Fruit fly (Drosophila melanogaster) whole organism, prepupa: Measurements from ENCODE around the gene CG1116.

ENCODE experiments used
- Blimp-1 ChIP-seq: fragments of 200-800 bp; sonication (Bioruptor generic); optimal IDR thresholded peaks from 3 replicates; lab custom pipeline; 2017; ENCODE audit warnings: missing biosample characterization, missing genetic modification characterization, mild to moderate bottlenecking, moderate library complexity, missing genetic modification reagents
- CG10631 ChIP-seq: fragments of 200-800 bp; sonication (Bioruptor generic); optimal IDR thresholded peaks from 2 replicates; lab custom pipeline; 2016; ENCODE audit warnings: missing biosample characterization, missing genetic modification characterization
- CG10669 ChIP-seq: fragments of 200-800 bp; sonication (Bioruptor generic); optimal IDR thresholded peaks from 3 replicates; lab custom pipeline; 2018; ENCODE audit warnings: missing biosample characterization, mild to moderate bottlenecking, missing genetic modification characterization, moderate library complexity
- CG11294 ChIP-seq: fragments of 200-800 bp; sonication (Bioruptor generic); IDR thresholded peaks from 2 replicates; pipeline ENCODE4 v1.3.6; 2022; ENCODE audit warnings: missing biosample characterization, missing genetic modification characterization
- CG11762 ChIP-seq: fragments of 200-800 bp; sonication (Bioruptor generic); optimal IDR thresholded peaks from 3 replicates; lab custom pipeline; 2016; ENCODE audit warnings: missing biosample characterization, missing genetic modification characterization; ENCODE audit not compliant: insufficient read depth
- CG11902 ChIP-seq: fragments of 200-800 bp; sonication (Bioruptor generic); optimal IDR thresholded peaks from 3 replicates; lab custom pipeline; 2016; ENCODE audit warnings: missing biosample characterization, missing genetic modification characterization
- CG16779 ChIP-seq: fragments of 200-800 bp; sonication (Bioruptor generic); optimal IDR thresholded peaks from 3 replicates; lab custom pipeline; 2017; ENCODE audit warnings: missing biosample characterization, mild to moderate bottlenecking, missing genetic modification characterization
- CG31627 ChIP-seq: fragments of 200-800 bp; sonication (Bioruptor generic); optimal IDR thresholded peaks from 3 replicates; lab custom pipeline; 2016; ENCODE audit warnings: missing biosample characterization, missing genetic modification characterization
- CG32006 ChIP-seq: fragments of 200-800 bp; sonication (Bioruptor generic); optimal IDR thresholded peaks from 3 replicates; lab custom pipeline; 2017; ENCODE audit warnings: missing biosample characterization, mild to moderate bottlenecking, missing genetic modification characterization
- CG34406 ChIP-seq: fragments of 200-800 bp; sonication (Bioruptor generic); optimal IDR thresholded peaks from 3 replicates; lab custom pipeline; 2016; ENCODE audit warnings: missing biosample characterization, missing genetic modification characterization
- CG3919 ChIP-seq: fragments of 200-800 bp; sonication (Bioruptor generic); optimal IDR thresholded peaks from 3 replicates; lab custom pipeline; 2016; ENCODE audit warnings: missing biosample characterization, missing genetic modification characterization
- CG4318 ChIP-seq: fragments of 200-800 bp; sonication (Bioruptor generic); optimal IDR thresholded peaks from 3 replicates; lab custom pipeline; 2017; ENCODE audit warnings: missing biosample characterization, mild to moderate bottlenecking, missing genetic modification characterization
- CG6163 ChIP-seq: fragments of 200-800 bp; sonication (Bioruptor generic); IDR thresholded peaks from 3 replicates; pipeline ENCODE4 v1.3.6; 2022; ENCODE audit warnings: missing biosample characterization, missing genetic modification characterization
- CG6792 ChIP-seq: fragments of 200-800 bp; sonication (Bioruptor generic); optimal IDR thresholded peaks from 3 replicates; lab custom pipeline; 2016; ENCODE audit warnings: missing biosample characterization, missing genetic modification characterization
- CG6808 ChIP-seq: fragments of 200-800 bp; sonication (Bioruptor generic); optimal IDR thresholded peaks from 3 replicates; lab custom pipeline; 2017; ENCODE audit warnings: missing biosample characterization, missing genetic modification characterization, mild to moderate bottlenecking, moderate library complexity, missing genetic modification reagents
- CG8119 ChIP-seq: fragments of 200-800 bp; sonication (Bioruptor generic); IDR thresholded peaks from 3 replicates; pipeline ENCODE4 v1.3.6; 2022; ENCODE audit warnings: missing biosample characterization, missing genetic modification characterization
- CG8319 ChIP-seq: fragments of 200-800 bp; sonication (Bioruptor generic); optimal IDR thresholded peaks from 3 replicates; lab custom pipeline; 2016; ENCODE audit warnings: missing biosample characterization, missing genetic modification characterization
- CG9139 ChIP-seq: fragments of 200-800 bp; sonication (Bioruptor generic); optimal IDR thresholded peaks from 3 replicates; lab custom pipeline; 2017; ENCODE audit warnings: missing biosample characterization, mild to moderate bottlenecking, missing genetic modification characterization
- Eip75B ChIP-seq: fragments of 200-800 bp; sonication (Bioruptor generic); optimal IDR thresholded peaks from 3 replicates; lab custom pipeline; 2016; ENCODE audit warnings: missing biosample characterization, missing genetic modification characterization
- Eip78C ChIP-seq: fragments of 200-800 bp; sonication (Bioruptor generic); peaks from one replicate; lab custom pipeline; 2016; ENCODE audit warnings: missing biosample characterization, missing genetic modification characterization
- Eip93F ChIP-seq: fragments of 200-800 bp; sonication (Bioruptor generic); optimal IDR thresholded peaks from 2 replicates; lab custom pipeline; 2016; ENCODE audit warnings: missing biosample characterization, mild to moderate bottlenecking, missing genetic modification characterization
- Ets21C ChIP-seq: fragments of 200-800 bp; sonication (Bioruptor generic); optimal IDR thresholded peaks from 3 replicates; lab custom pipeline; 2016; ENCODE audit warnings: missing biosample characterization, missing genetic modification characterization
- Hr4 ChIP-seq: fragments of 200-800 bp; sonication (Bioruptor generic); optimal IDR thresholded peaks from 3 replicates; lab custom pipeline; 2016; ENCODE audit warnings: missing biosample characterization, missing genetic modification characterization
- Lpt ChIP-seq: fragments of 200-800 bp; sonication (Bioruptor generic); optimal IDR thresholded peaks from 3 replicates; lab custom pipeline; 2016; ENCODE audit warnings: missing biosample characterization, missing genetic modification characterization
- Met ChIP-seq: fragments of 200-800 bp; sonication (Bioruptor generic); optimal IDR thresholded peaks from 3 replicates; lab custom pipeline; 2016; ENCODE audit warnings: missing biosample characterization, missing genetic modification characterization
- Smox ChIP-seq: fragments of 200-800 bp; sonication (Bioruptor generic); optimal IDR thresholded peaks from 3 replicates; lab custom pipeline; 2016; ENCODE audit warnings: missing biosample characterization, missing genetic modification characterization
- Sox102F ChIP-seq: fragments of 200-800 bp; sonication (Bioruptor generic); optimal IDR thresholded peaks from 2 replicates; lab custom pipeline; 2016; ENCODE audit warnings: missing biosample characterization, mild to moderate bottlenecking, missing genetic modification characterization
- Sox14 ChIP-seq: fragments of 200-800 bp; sonication (Bioruptor generic); optimal IDR thresholded peaks from 3 replicates; lab custom pipeline; 2016; ENCODE audit warnings: missing biosample characterization, missing genetic modification characterization
- achi ChIP-seq: fragments of 200-800 bp; sonication (Bioruptor generic); optimal IDR thresholded peaks from 3 replicates; lab custom pipeline; 2016; ENCODE audit warnings: missing biosample characterization, missing genetic modification characterization
- acj6 ChIP-seq: fragments of 200-800 bp; sonication (Bioruptor generic); optimal IDR thresholded peaks from 3 replicates; lab custom pipeline; 2016; ENCODE audit warnings: missing biosample characterization, missing genetic modification characterization
- cyc ChIP-seq: fragments of 200-800 bp; sonication (Bioruptor generic); optimal IDR thresholded peaks from 3 replicates; lab custom pipeline; 2016; ENCODE audit warnings: missing biosample characterization, missing genetic modification characterization
- dac ChIP-seq: fragments of 200-800 bp; sonication (Bioruptor generic); optimal IDR thresholded peaks from 2 replicates; lab custom pipeline; 2017; ENCODE audit warnings: missing biosample characterization, mild to moderate bottlenecking, missing genetic modification characterization
- dsx ChIP-seq: fragments of 200-800 bp; optimal IDR thresholded peaks from 3 replicates; lab custom pipeline; 2019; ENCODE audit warnings: missing biosample characterization, mild to moderate bottlenecking, missing genetic modification characterization, moderate library complexity; ENCODE audit not compliant: poor library complexity, severe bottlenecking
- esn ChIP-seq: fragments of 200-800 bp; sonication (Bioruptor generic); optimal IDR thresholded peaks from 2 replicates; lab custom pipeline; 2016; ENCODE audit warnings: missing biosample characterization, mild to moderate bottlenecking, missing genetic modification characterization, moderate library complexity
- fd59A ChIP-seq: fragments of 200-800 bp; sonication (Bioruptor generic); optimal IDR thresholded peaks from 2 replicates; lab custom pipeline; 2017; ENCODE audit warnings: missing biosample characterization, mild to moderate bottlenecking, missing genetic modification characterization, missing genetic modification reagents
- fd85E ChIP-seq: fragments of 200-800 bp; sonication (Bioruptor generic); optimal IDR thresholded peaks from 3 replicates; lab custom pipeline; 2016; ENCODE audit warnings: missing biosample characterization, missing genetic modification characterization
- fkh ChIP-seq: fragments of 200-800 bp; sonication (Bioruptor generic); optimal IDR thresholded peaks from 3 replicates; lab custom pipeline; 2017; ENCODE audit warnings: missing biosample characterization, mild to moderate bottlenecking, missing genetic modification characterization, moderate library complexity
- lz ChIP-seq: fragments of 200-800 bp; sonication (Bioruptor generic); optimal IDR thresholded peaks from 3 replicates; lab custom pipeline; 2016; ENCODE audit warnings: missing biosample characterization, missing genetic modification characterization
- net ChIP-seq: fragments of 200-800 bp; sonication (Bioruptor generic); optimal IDR thresholded peaks from 3 replicates; lab custom pipeline; 2016; ENCODE audit warnings: missing biosample characterization, missing genetic modification characterization
- pdm3 ChIP-seq: fragments of 200-800 bp; sonication (Bioruptor generic); optimal IDR thresholded peaks from 3 replicates; lab custom pipeline; 2016; ENCODE audit warnings: missing biosample characterization, missing genetic modification characterization
- salr ChIP-seq, 2 experiments: fragments of 200-800 bp; sonication (Bioruptor generic); optimal IDR thresholded peaks; 3 replicates each; lab custom pipeline; 2016 to 2018; ENCODE audit warnings: missing biosample characterization in 2 of 2, missing genetic modification characterization in 2 of 2, mild to moderate bottlenecking in 1 of 2
- spab ChIP-seq: fragments of 200-800 bp; sonication (Bioruptor generic); optimal IDR thresholded peaks from 2 replicates; lab custom pipeline; 2017; ENCODE audit warnings: missing biosample characterization, mild to moderate bottlenecking, missing genetic modification characterization, missing genetic modification reagents
- ss ChIP-seq, 2 experiments: fragments of 200-800 bp; sonication (Bioruptor generic); optimal IDR thresholded peaks; 2 replicates in 1 of 2; 3 replicates in 1 of 2; lab custom pipeline; 2017 to 2018; ENCODE audit warnings: mild to moderate bottlenecking in 2 of 2, missing biosample characterization in 2 of 2, missing genetic modification characterization in 2 of 2, moderate library complexity in 1 of 2
- svp ChIP-seq: fragments of 200-800 bp; sonication (Bioruptor generic); peaks from one replicate; lab custom pipeline; 2016; ENCODE audit warnings: missing biosample characterization, missing genetic modification characterization
- vri ChIP-seq: fragments of 200-800 bp; sonication (Bioruptor generic); optimal IDR thresholded peaks from 3 replicates; lab custom pipeline; 2016; ENCODE audit warnings: missing biosample characterization, mild to moderate bottlenecking, missing genetic modification characterization

Gene CG1116

DNA sequence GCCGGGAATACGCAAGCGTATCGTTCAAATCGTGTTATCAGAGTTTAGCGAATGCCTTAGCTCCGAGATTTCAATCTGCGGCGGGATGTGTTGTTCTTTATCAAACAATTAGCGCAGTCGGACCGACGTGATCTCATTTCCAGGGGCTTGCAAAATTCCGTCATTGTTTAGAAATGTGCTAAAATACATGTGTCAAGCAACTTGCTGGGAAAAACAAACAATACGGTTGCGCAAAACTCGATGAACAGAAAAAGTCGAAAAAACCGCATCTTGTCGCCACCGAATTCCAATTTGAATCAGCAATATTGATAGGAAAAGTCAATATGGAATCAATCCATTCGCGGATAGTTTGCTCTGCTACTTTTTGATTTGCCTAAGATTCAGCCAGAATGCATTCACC, 43.1 kb downstream of the CG1116 start, which contains the start of gene Tim17a2:
Tim17a2 (minus strand) TSS at position 101 of the 400 bp plus-strand sequence.
- TF ChIP-seq dac (GFP tag; lab: Kevin White, UChicago): no peak
- no peak for TF ChIP-seq achi
- no peak for TF ChIP-seq ss (GFP tag; optimal IDR thresholded peaks at IDR 0.05; lab: Kevin White, UChicago)
- TF ChIP-seq CG11902 (GFP tag; lab: Kevin White, UChicago): no peak
- no peak for TF ChIP-seq Blimp-1
- TF ChIP-seq Sox14 (GFP tag; lab: Kevin White, UChicago): no peak
- no peak for TF ChIP-seq esn (GFP tag; lab: Kevin White, UChicago)
- TF ChIP-seq Met (GFP tag; lab: Kevin White, UChicago): no peak
- TF ChIP-seq fkh: no peak
- no peak for TF ChIP-seq CG8119
- TF ChIP-seq CG6163 (GFP tag; lab: Robert Waterston, UW): no peak
- TF ChIP-seq CG31627 (GFP tag; lab: Kevin White, UChicago): no peak
- no peak for TF ChIP-seq acj6 (GFP tag; lab: Kevin White, UChicago)
- TF ChIP-seq CG11762 (GFP tag; lab: Kevin White, UChicago): no peak
- no peak for TF ChIP-seq CG9139 (GFP tag; lab: Kevin White, UChicago)

DNA sequence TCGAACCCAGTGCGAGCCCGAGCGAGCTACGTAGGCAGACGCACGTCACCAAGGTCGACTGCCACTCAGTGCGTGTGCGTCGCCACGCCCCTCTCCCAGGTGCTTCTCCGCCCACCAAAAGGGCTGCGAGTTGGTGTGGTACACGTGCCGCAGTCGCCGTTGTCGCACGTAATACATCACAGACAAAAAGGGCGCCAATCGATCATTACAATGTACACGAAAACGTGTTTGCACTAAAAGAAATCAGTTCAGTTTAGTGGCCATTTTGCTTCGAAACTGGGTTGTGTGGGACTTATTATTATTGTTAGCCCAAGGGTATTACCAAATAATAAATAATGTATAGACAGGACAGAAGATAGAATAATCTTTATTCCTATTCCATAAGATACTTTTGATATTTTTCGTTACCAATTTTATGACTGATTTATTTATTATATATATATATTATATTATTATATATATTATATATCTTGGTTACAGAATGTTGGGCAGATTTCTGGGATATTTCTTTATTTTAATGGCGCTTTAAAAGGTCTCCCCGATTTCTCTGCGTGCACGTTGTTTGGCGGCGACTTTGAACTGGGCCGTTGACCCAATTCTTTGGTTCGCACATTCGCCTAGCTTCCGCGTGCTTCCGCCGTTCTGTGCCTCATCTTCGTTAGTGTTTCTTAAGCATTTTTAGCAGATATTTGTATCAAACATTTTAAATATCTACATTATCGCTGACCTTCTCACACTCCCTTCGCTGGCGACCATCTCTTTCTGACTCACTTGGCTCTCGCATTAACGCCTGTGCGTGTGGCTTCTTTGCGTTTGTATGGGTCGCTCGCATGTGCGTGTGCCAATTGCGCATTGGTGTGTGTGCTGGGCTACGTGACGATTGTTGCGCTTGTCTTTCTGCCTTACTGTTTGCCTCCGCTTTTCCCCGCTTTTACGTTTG, 44.1 kb downstream of the CG1116 start:
- peak; percentile 54 for TF ChIP-seq spab (GFP tag; lab: Kevin White, UChicago)
- TF ChIP-seq Lpt (GFP tag; lab: Kevin White, UChicago): no peak
- TF ChIP-seq CG6808 (GFP tag; lab: Kevin White, UChicago): peak; percentile 82
- TF ChIP-seq CG9139 (GFP tag; lab: Kevin White, UChicago): peak; percentile 46
- peak; percentile 84 for TF ChIP-seq dsx (GFP tag; lab: Kevin White, UChicago)
- peak; percentile 53 for TF ChIP-seq fkh
- TF ChIP-seq Sox14 (GFP tag; lab: Kevin White, UChicago): no peak
- peak; percentile 45 for TF ChIP-seq net (GFP tag; lab: Kevin White, UChicago)
- TF ChIP-seq Eip78C (GFP tag; lab: Kevin White, UChicago): peak; percentile 85
- peak; percentile 64 for TF ChIP-seq CG10631 (GFP tag; lab: Kevin White, UChicago)
- TF ChIP-seq vri: peak; percentile 49
- TF ChIP-seq lz: no peak
- TF ChIP-seq CG32006 (GFP tag; lab: Kevin White, UChicago): peak; percentile 83
- TF ChIP-seq CG4318 (GFP tag; lab: Kevin White, UChicago): peak; percentile 25
- TF ChIP-seq CG11902 (GFP tag; lab: Kevin White, UChicago): peak; percentile 11
- TF ChIP-seq acj6 (GFP tag; lab: Kevin White, UChicago): peak; percentile 14
- TF ChIP-seq cyc (GFP tag; lab: Kevin White, UChicago): no peak
- TF ChIP-seq CG11294 (GFP tag; lab: Robert Waterston, UW): no peak; the same call in 1 of the 2 replicates
- peak; percentile 46 for TF ChIP-seq Hr4
- TF ChIP-seq Eip93F (GFP tag; lab: Kevin White, UChicago): no peak
- TF ChIP-seq CG6792 (GFP tag; lab: Kevin White, UChicago): peak; percentile 18
- peak; percentile 79 for TF ChIP-seq CG34406 (GFP tag; lab: Kevin White, UChicago)
- TF ChIP-seq CG6163 (GFP tag; lab: Robert Waterston, UW): peak; percentile 32; the same call in 1 of the 3 replicates
- TF ChIP-seq achi: peak; percentile 79
- peak; percentile 22 for TF ChIP-seq pdm3 (GFP tag; lab: Kevin White, UChicago)
- peak; percentile 1 for TF ChIP-seq fd85E (GFP tag; lab: Kevin White, UChicago)
- TF ChIP-seq Met (GFP tag; lab: Kevin White, UChicago): no peak
- peak; percentile 43 for TF ChIP-seq fd59A (GFP tag; lab: Kevin White, UChicago)
- peak; percentile 37 for TF ChIP-seq CG11762 (GFP tag; lab: Kevin White, UChicago)
- TF ChIP-seq CG16779 (tag; lab: Kevin White, UChicago): no peak
- peak; percentile 65 for TF ChIP-seq CG10669 (GFP tag; lab: Kevin White, UChicago)
- TF ChIP-seq Smox: no peak
- no peak for TF ChIP-seq Eip75B (GFP tag; lab: Kevin White, UChicago)
- TF ChIP-seq Blimp-1: peak; percentile 25
- TF ChIP-seq salr (GFP tag; optimal IDR thresholded peaks at IDR 0.05; lab: Kevin White, UChicago): peak in 1 of 2 experiments; percentile 13
- TF ChIP-seq Ets21C (GFP tag; lab: Kevin White, UChicago): no peak
- peak; percentile 33 for TF ChIP-seq CG8319 (GFP tag; lab: Kevin White, UChicago)
- TF ChIP-seq CG31627 (GFP tag; lab: Kevin White, UChicago): no peak
- peak; percentile 61 for TF ChIP-seq CG3919 (GFP tag; lab: Kevin White, UChicago)
- peak; percentile 15 for TF ChIP-seq Sox102F (GFP tag; lab: Kevin White, UChicago)
- peak; percentile 70; the same call in 2 of the 3 replicates for TF ChIP-seq CG8119
- peak; percentile 76 for TF ChIP-seq svp (GFP tag; lab: Kevin White, UChicago)
